Worm (Caenorhabditis elegans): ENCODE results near the gene vav-1.

DNA sequence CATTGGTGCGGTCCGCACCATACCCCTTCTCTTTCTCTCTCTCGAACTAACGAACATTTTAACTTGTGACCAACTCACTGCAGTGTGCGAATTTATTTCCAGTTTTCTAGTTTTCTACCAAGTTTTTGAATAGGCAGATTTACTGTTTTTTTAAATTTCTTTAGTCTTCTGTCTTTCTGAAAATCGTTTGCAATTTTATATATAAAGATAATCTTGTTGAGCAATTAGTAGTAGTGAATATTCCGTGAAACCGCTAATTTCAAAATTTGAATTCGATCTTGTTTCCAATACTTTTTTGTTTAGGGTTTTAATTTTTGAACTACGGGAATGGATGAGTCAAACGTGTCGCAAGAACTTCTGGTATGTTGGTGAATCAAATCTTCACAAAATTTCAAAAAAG lies 48.1 kb downstream of the vav-1 start, which contains the start of gene Y81B9A.2:
- TF ChIP-seq ceh-79 (tag; optimal IDR thresholded peaks at IDR 0.05) (no peak), ceh-27 (GFP tag; optimal IDR thresholded peaks at IDR 0.05) (no peak), hmg-20 (GFP tag; IDR thresholded peaks at IDR 0.05) (no peak)

Measured in whole organism, young adult.